Worm (Caenorhabditis elegans): ENCODE data around the gene clec-210.

Gene clec-210

ce11 chrV:3163143-3163542 is 45.0 kb downstream of the clec-210 start:
- no peak for TF ChIP-seq fkh-10 (GFP tag; optimal IDR thresholded peaks at IDR 0.05)
- no peak for TF ChIP-seq pqm-1 (tag; optimal IDR thresholded peaks at IDR 0.05)
- TF ChIP-seq sea-2 (GFP tag; optimal IDR thresholded peaks at IDR 0.05), result no peak
- TF ChIP-seq ceh-28 (tag; optimal IDR thresholded peaks at IDR 0.05), result no peak
- no peak for TF ChIP-seq elt-3 (tag; optimal IDR thresholded peaks at IDR 0.05)
- TF ChIP-seq elt-1 (tag; optimal IDR thresholded peaks at IDR 0.05), result no peak
- TF ChIP-seq unc-62 (GFP tag; optimal IDR thresholded peaks at IDR 0.05), result no peak
- TF ChIP-seq tbx-2 (tag; optimal IDR thresholded peaks at IDR 0.05), result no peak
- no peak for TF ChIP-seq hmg-11 (tag; optimal IDR thresholded peaks at IDR 0.05)
- no peak for TF ChIP-seq lsy-12 (tag; optimal IDR thresholded peaks at IDR 0.05)
- TF ChIP-seq nhr-237 (tag; optimal IDR thresholded peaks at IDR 0.05), result no peak
- TF ChIP-seq nhr-12 (tag; optimal IDR thresholded peaks at IDR 0.05), result no peak
- TF ChIP-seq mml-1 (tag; optimal IDR thresholded peaks at IDR 0.05), result no peak
- no peak for TF ChIP-seq nhr-77 (tag; optimal IDR thresholded peaks at IDR 0.05)
- no peak for TF ChIP-seq nhr-23 (tag; optimal IDR thresholded peaks at IDR 0.05)

ce11 chrV:3165438-3165837 is 47.3 kb downstream of the clec-210 start, which contains the start of gene C36C5.14:
Gene C36C5.14, minus strand, starts transcription at chrV:3165538.
- TF ChIP-seq nhr-67 (tag; optimal IDR thresholded peaks at IDR 0.05) (no peak), nhr-237 (tag; optimal IDR thresholded peaks at IDR 0.05) (no peak), lsy-12 (tag; optimal IDR thresholded peaks at IDR 0.05) (no peak), egl-5 (tag; optimal IDR thresholded peaks at IDR 0.05) (no peak), aly-2 (tag; optimal IDR thresholded peaks at IDR 0.05) (no peak), ztf-4 (tag; optimal IDR thresholded peaks at IDR 0.05) (no peak)

ce11 chrV:3166260-3166659 is 48.1 kb downstream of the clec-210 start, which contains the start of gene C36C5.4:
Gene C36C5.4, plus strand, starts transcription at chrV:3166560.
- TF ChIP-seq fkh-2 (tag; optimal IDR thresholded peaks at IDR 0.05), result no peak
- no peak for TF ChIP-seq nhr-76 (tag; optimal IDR thresholded peaks at IDR 0.05)
- no peak for TF ChIP-seq nhr-11 (tag; optimal IDR thresholded peaks at IDR 0.05)
- no peak for TF ChIP-seq egl-5 (tag; optimal IDR thresholded peaks at IDR 0.05)
- no peak for TF ChIP-seq nhr-67 (tag; optimal IDR thresholded peaks at IDR 0.05)
- TF ChIP-seq lin-39 (tag; optimal IDR thresholded peaks at IDR 0.05), result no peak
- TF ChIP-seq ama-1 (optimal IDR thresholded peaks at IDR 0.05), result no peak
- TF ChIP-seq nhr-237 (tag; optimal IDR thresholded peaks at IDR 0.05), result no peak
- no peak for TF ChIP-seq ZK546.5 (tag; optimal IDR thresholded peaks at IDR 0.05)
- no peak for TF ChIP-seq aly-2 (tag; optimal IDR thresholded peaks at IDR 0.05)
- TF ChIP-seq nhr-43 (tag; optimal IDR thresholded peaks at IDR 0.05; ENCODE audit: poor library complexity, severe bottlenecking), result no peak
- no peak for TF ChIP-seq daf-12 (tag; optimal IDR thresholded peaks at IDR 0.05)
- no peak for TF ChIP-seq skn-1 (tag; optimal IDR thresholded peaks at IDR 0.05)
- no peak for TF ChIP-seq ceh-82 (tag; optimal IDR thresholded peaks at IDR 0.05)
- no peak for TF ChIP-seq eor-1 (tag; optimal IDR thresholded peaks at IDR 0.05)
- no peak for TF ChIP-seq nhr-28 (tag; optimal IDR thresholded peaks at IDR 0.05)

- TF ChIP-seq nhr-25 (tag; optimal IDR thresholded peaks at IDR 0.05) (no peak), aly-2 (tag; optimal IDR thresholded peaks at IDR 0.05) (no peak), elt-1 (tag; optimal IDR thresholded peaks at IDR 0.05) (no peak), mdl-1 (tag; optimal IDR thresholded peaks at IDR 0.05) (no peak), lsy-12 (tag; optimal IDR thresholded peaks at IDR 0.05) (no peak), daf-12 (tag; optimal IDR thresholded peaks at IDR 0.05) (no peak), fkh-10 (GFP tag; optimal IDR thresholded peaks at IDR 0.05) (no peak), ztf-4 (tag; optimal IDR thresholded peaks at IDR 0.05) (no peak), pha-4 (tag; optimal IDR thresholded peaks at IDR 0.05) (no peak)
Measured at ce11 chrV:3168650-3169049, 50.5 kb downstream of the clec-210 start, which contains the start of gene C36C5.15. Gene C36C5.15, minus strand, starts transcription at chrV:3168750.

ce11 chrV:3169838-3170237 is 51.7 kb downstream of the clec-210 start, which contains the start of gene srbc-6:
Gene srbc-6, plus strand, starts transcription at chrV:3170138.
- TF ChIP-seq nhr-28 (tag; optimal IDR thresholded peaks at IDR 0.05) (no peak), nhr-77 (tag; optimal IDR thresholded peaks at IDR 0.05) (no peak), lin-39 (tag; optimal IDR thresholded peaks at IDR 0.05) (no peak), nhr-43 (tag; optimal IDR thresholded peaks at IDR 0.05; ENCODE audit: poor library complexity, severe bottlenecking) (no peak), ZK546.5 (tag; optimal IDR thresholded peaks at IDR 0.05) (no peak), ceh-82 (tag; optimal IDR thresholded peaks at IDR 0.05) (no peak), lin-15B (tag; optimal IDR thresholded peaks at IDR 0.05) (no peak), nhr-25 (tag; optimal IDR thresholded peaks at IDR 0.05) (no peak), fkh-10 (GFP tag; optimal IDR thresholded peaks at IDR 0.05) (no peak), sea-2 (GFP tag; optimal IDR thresholded peaks at IDR 0.05) (no peak), ceh-16 (tag; optimal IDR thresholded peaks at IDR 0.05) (no peak), fos-1 (tag; optimal IDR thresholded peaks at IDR 0.05) (no peak)

All from whole organism, L3 larva.